Fruit fly (Drosophila melanogaster) whole organism, embryonic: ENCODE results near the gene Cys.
A peak's percentile ranks its signal among the peaks of the same experiment; 100 is the strongest.

Experiments
- Atf6 ChIP-seq: fragments of 200-800 bp; sonication (Bioruptor generic); IDR thresholded peaks from 2 replicates; pipeline ENCODE4 v1.3.6; 2022; ENCODE audit warnings: missing biosample characterization, missing genetic modification characterization
- CG11085 ChIP-seq: fragments of 200-800 bp; sonication (Bioruptor generic); IDR thresholded peaks from 2 replicates; pipeline ENCODE4 v1.3.6; 2022; ENCODE audit warnings: missing biosample characterization, missing genetic modification characterization
- CG11247 ChIP-seq: fragments of 200-800 bp; sonication (Bioruptor generic); IDR thresholded peaks from 2 replicates; pipeline ENCODE4 v1.3.6; 2022; ENCODE audit warnings: missing biosample characterization, missing genetic modification characterization
- CG12104 ChIP-seq: fragments of 200-800 bp; sonication (Bioruptor generic); optimal IDR thresholded peaks from 3 replicates; lab custom pipeline; 2016; ENCODE audit warnings: missing biosample characterization, missing genetic modification characterization
- CG12942 ChIP-seq: fragments of 200-800 bp; sonication (Bioruptor generic); optimal IDR thresholded peaks from 3 replicates; lab custom pipeline; 2016; ENCODE audit warnings: missing biosample characterization, missing genetic modification characterization
- CG14667 ChIP-seq: fragments of 200-800 bp; sonication (Bioruptor generic); IDR thresholded peaks from 2 replicates; pipeline ENCODE4 v1.3.6; 2022; ENCODE audit warnings: missing biosample characterization, missing genetic modification characterization
- CG15011 ChIP-seq: fragments of 200-800 bp; sonication (Bioruptor generic); optimal IDR thresholded peaks from 3 replicates; lab custom pipeline; 2018; ENCODE audit warnings: missing biosample characterization, mild to moderate bottlenecking, missing genetic modification characterization
- CG15479 ChIP-seq: fragments of 200-800 bp; sonication (Bioruptor generic); optimal IDR thresholded peaks from 3 replicates; lab custom pipeline; 2019; ENCODE audit warnings: missing biosample characterization, mild to moderate bottlenecking, missing genetic modification characterization, moderate library complexity
- CG17802 ChIP-seq: fragments of 200-800 bp; sonication (Bioruptor generic); optimal IDR thresholded peaks from 2 replicates; lab custom pipeline; 2018; ENCODE audit warnings: missing biosample characterization, mild to moderate bottlenecking, missing genetic modification characterization, moderate library complexity
- CG18619 ChIP-seq: fragments of 200-800 bp; sonication (Bioruptor generic); optimal IDR thresholded peaks from 3 replicates; lab custom pipeline; 2017; ENCODE audit warnings: missing biosample characterization, mild to moderate bottlenecking, missing genetic modification characterization
- CG3281 ChIP-seq: fragments of 200-800 bp; sonication (Bioruptor generic); optimal IDR thresholded peaks from 3 replicates; lab custom pipeline; 2017; ENCODE audit warnings: missing biosample characterization, mild to moderate bottlenecking, missing genetic modification characterization
- CG6175 ChIP-seq: fragments of 200-800 bp; sonication (Bioruptor generic); IDR thresholded peaks from 3 replicates; pipeline ENCODE4 v1.3.6; 2022; ENCODE audit warnings: missing biosample characterization, missing genetic modification characterization
- CG6254 ChIP-seq: fragments of 200-800 bp; sonication (Bioruptor generic); optimal IDR thresholded peaks from 3 replicates; lab custom pipeline; 2017; ENCODE audit warnings: mild to moderate bottlenecking, missing biosample characterization, missing genetic modification reagents, missing genetic modification characterization
- CG6683 ChIP-seq: fragments of 200-800 bp; sonication (Bioruptor generic); optimal IDR thresholded peaks from 2 replicates; lab custom pipeline; 2017; ENCODE audit warnings: missing biosample characterization, mild to moderate bottlenecking, missing genetic modification characterization, missing genetic modification reagents
- CG7357 ChIP-seq: fragments of 200-800 bp; sonication (Bioruptor generic); IDR thresholded peaks from 3 replicates; pipeline ENCODE4 v1.3.6; 2022; ENCODE audit warnings: missing biosample characterization, missing genetic modification characterization
- CG7556 ChIP-seq: fragments of 200-800 bp; sonication (Bioruptor generic); optimal IDR thresholded peaks from 2 replicates; lab custom pipeline; 2017; ENCODE audit warnings: missing biosample characterization, mild to moderate bottlenecking, missing genetic modification characterization
- CG7745 ChIP-seq: fragments of 200-800 bp; sonication (Bioruptor generic); optimal IDR thresholded peaks from 2 replicates; lab custom pipeline; 2018; ENCODE audit warnings: missing biosample characterization, mild to moderate bottlenecking, missing genetic modification characterization, moderate library complexity
- CG7786 ChIP-seq: fragments of 200-800 bp; sonication (Bioruptor generic); optimal IDR thresholded peaks from 2 replicates; lab custom pipeline; 2016; ENCODE audit warnings: missing biosample characterization, missing genetic modification characterization
- CG7839 ChIP-seq: fragments of 200-800 bp; sonication (Bioruptor generic); optimal IDR thresholded peaks from 3 replicates; lab custom pipeline; 2018; ENCODE audit warnings: missing biosample characterization, mild to moderate bottlenecking, missing genetic modification characterization, moderate library complexity
- CG8290 ChIP-seq, 3 experiments: fragments of 200-800 bp; sonication (Bioruptor generic); optimal IDR thresholded peaks; 2 replicates each; lab custom pipeline; 2016 to 2019; ENCODE audit warnings: missing biosample characterization in 3 of 3, missing genetic modification characterization in 3 of 3, mild to moderate bottlenecking in 2 of 3, moderate library complexity in 1 of 3
- CG9609 ChIP-seq: fragments of 200-800 bp; sonication (Bioruptor generic); optimal IDR thresholded peaks from 3 replicates; lab custom pipeline; 2016; ENCODE audit warnings: missing biosample characterization, missing genetic modification characterization
- Dek ChIP-seq: fragments of 200-800 bp; sonication (Bioruptor generic); optimal IDR thresholded peaks from 3 replicates; lab custom pipeline; 2019; ENCODE audit warnings: missing biosample characterization, mild to moderate bottlenecking, missing genetic modification characterization, moderate library complexity
- Dref ChIP-seq: fragments of 200-800 bp; sonication (Bioruptor generic); IDR thresholded peaks from 2 replicates; pipeline ENCODE4 v1.3.6; 2022; ENCODE audit warnings: missing biosample characterization, missing genetic modification characterization
- HLH3B ChIP-seq: fragments of 200-800 bp; sonication (Bioruptor generic); IDR thresholded peaks from 2 replicates; pipeline ENCODE4 v1.3.6; 2022; ENCODE audit warnings: missing biosample characterization, missing genetic modification characterization
- Hr39 ChIP-seq: fragments of >200 bp; optimal IDR thresholded peaks from 2 replicates; lab custom pipeline; 2017
- Lpt ChIP-seq: fragments of >200 bp; optimal IDR thresholded peaks from 2 replicates; lab custom pipeline; 2018; ENCODE audit warnings: missing biosample characterization, missing genetic modification characterization
- PHDP ChIP-seq: fragments of 200-800 bp; sonication (Bioruptor generic); optimal IDR thresholded peaks from 3 replicates; lab custom pipeline; 2018; ENCODE audit warnings: missing biosample characterization, mild to moderate bottlenecking, missing genetic modification characterization, moderate library complexity
- Rfx ChIP-seq: fragments of 200-800 bp; sonication (Bioruptor generic); IDR thresholded peaks from 2 replicates; pipeline ENCODE4 v1.3.6; 2022; ENCODE audit warnings: missing biosample characterization, missing genetic modification characterization
- Scr ChIP-seq: fragments of 200-800 bp; sonication (Bioruptor generic); IDR thresholded peaks from 2 replicates; pipeline ENCODE4 v1.3.6; 2022; ENCODE audit warnings: missing biosample characterization, missing genetic modification characterization; ENCODE audit not compliant: partially characterized antibody
- Sry-δ ChIP-seq: fragments of 200-800 bp; sonication (Bioruptor generic); optimal IDR thresholded peaks from 2 replicates; lab custom pipeline; 2016; ENCODE audit warnings: missing biosample characterization, missing genetic modification characterization
- aop ChIP-seq: fragments of 200-800 bp; sonication (Bioruptor generic); IDR thresholded peaks from 2 replicates; pipeline ENCODE4 v1.3.6; 2022; ENCODE audit warnings: missing biosample characterization, missing genetic modification characterization
- cas ChIP-seq: fragments of 200-800 bp; sonication (Bioruptor generic); IDR thresholded peaks from 2 replicates; pipeline ENCODE4 v1.3.6; 2022; ENCODE audit warnings: missing biosample characterization, missing genetic modification characterization
- dm ChIP-seq: fragments of 200-800 bp; sonication (Bioruptor generic); optimal IDR thresholded peaks from 3 replicates; lab custom pipeline; 2016; ENCODE audit warnings: missing biosample characterization, missing genetic modification characterization
- esg ChIP-seq: fragments of 200-800 bp; sonication (Bioruptor generic); conservative IDR thresholded peaks from 2 replicates; pipeline ENCODE4 v1.3.6; 2022; ENCODE audit warnings: missing biosample characterization, missing genetic modification characterization
- gcm ChIP-seq: fragments of 200-800 bp; sonication (Bioruptor generic); optimal IDR thresholded peaks from 2 replicates; lab custom pipeline; 2019; ENCODE audit warnings: missing biosample characterization, mild to moderate bottlenecking, missing genetic modification characterization, moderate library complexity
- gsb-n ChIP-seq: fragments of 200-800 bp; sonication (Bioruptor generic); optimal IDR thresholded peaks from 3 replicates; lab custom pipeline; 2018; ENCODE audit warnings: missing biosample characterization, mild to moderate bottlenecking, missing genetic modification characterization
- kay ChIP-seq: fragments of 200-800 bp; sonication (Bioruptor generic); optimal IDR thresholded peaks from 2 replicates; lab custom pipeline; 2016; ENCODE audit warnings: missing biosample characterization, missing genetic modification characterization
- klu ChIP-seq: fragments of 200-800 bp; sonication (Bioruptor generic); IDR thresholded peaks from 2 replicates; pipeline ENCODE4 v1.3.6; 2022; ENCODE audit warnings: missing biosample characterization, missing genetic modification characterization
- lilli ChIP-seq: fragments of 200-800 bp; sonication (Bioruptor generic); optimal IDR thresholded peaks from 3 replicates; lab custom pipeline; 2016; ENCODE audit warnings: missing biosample characterization, missing genetic modification characterization
- nerfin-2 ChIP-seq: fragments of 200-800 bp; sonication (Bioruptor generic); IDR thresholded peaks from 2 replicates; pipeline ENCODE4 v1.3.6; 2022; ENCODE audit warnings: missing biosample characterization, missing genetic modification characterization; ENCODE audit not compliant: partially characterized antibody
- pan ChIP-seq, 4 experiments: fragments of >200 bp in 3 of 4; fragments of 200-800 bp in 1 of 4; sonication (Bioruptor generic) in 1 of 4; optimal IDR thresholded peaks in 3 of 4; IDR thresholded peaks in 1 of 4; 2 replicates each; pipeline versions ENCODE4 v1.3.6 to Lab custom; 2017 to 2022; ENCODE audit warnings: missing biosample characterization in 2 of 4, missing genetic modification characterization in 2 of 4, mixed read lengths in 1 of 4
- pfk ChIP-seq: fragments of 200-800 bp; sonication (Bioruptor generic); optimal IDR thresholded peaks from 2 replicates; lab custom pipeline; 2018; ENCODE audit warnings: missing biosample characterization, mild to moderate bottlenecking, missing genetic modification characterization, moderate library complexity
- sens ChIP-seq: fragments of 200-800 bp; sonication (Bioruptor generic); peaks from one replicate; lab custom pipeline; 2016; ENCODE audit warnings: missing biosample characterization, missing genetic modification characterization
- shn ChIP-seq: fragments of 200-800 bp; sonication (Bioruptor generic); optimal IDR thresholded peaks from 3 replicates; lab custom pipeline; 2016; ENCODE audit warnings: missing biosample characterization, missing genetic modification characterization
- sna ChIP-seq: fragments of 200-800 bp; sonication (Bioruptor generic); IDR thresholded peaks from 2 replicates; pipeline ENCODE4 v1.3.6; 2022; ENCODE audit warnings: missing biosample characterization, missing genetic modification characterization; ENCODE audit not compliant: partially characterized antibody
- tgo ChIP-seq: fragments of 200-800 bp; sonication (Bioruptor generic); IDR thresholded peaks from 3 replicates; pipeline ENCODE4 v1.3.6; 2022; ENCODE audit warnings: missing biosample characterization, missing genetic modification characterization
- trem ChIP-seq: fragments of 200-800 bp; optimal IDR thresholded peaks from 3 replicates; lab custom pipeline; 2019; ENCODE audit warnings: missing biosample characterization, mild to moderate bottlenecking, missing genetic modification characterization, moderate library complexity
- wor ChIP-seq: fragments of 200-800 bp; sonication (Bioruptor generic); IDR thresholded peaks from 2 replicates; pipeline ENCODE4 v1.3.6; 2022; ENCODE audit warnings: missing biosample characterization, missing genetic modification characterization
- zfh2 ChIP-seq: fragments of 200-800 bp; sonication (Bioruptor generic); optimal IDR thresholded peaks from 2 replicates; lab custom pipeline; 2016; ENCODE audit warnings: missing biosample characterization, missing genetic modification characterization

Cys gene

dm6 chr3R:14608892-14609692 lies 39.6 kb upstream of the Cys start, which contains the start of gene CG14853 (continued):
- peak; percentile 59 for TF ChIP-seq CG3281 (GFP tag; lab: Kevin White, UChicago)
- TF ChIP-seq Dek = peak; percentile 77
- peak; percentile 70 for TF ChIP-seq lilli (GFP tag; lab: Kevin White, UChicago)
- TF ChIP-seq CG6683 (GFP tag; lab: Kevin White, UChicago) = peak; percentile 29
- TF ChIP-seq gsb-n = peak; percentile 29
- no peak for TF ChIP-seq CG9609 (GFP tag; lab: Kevin White, UChicago)
- TF ChIP-seq sens (GFP tag; lab: Kevin White, UChicago) = peak; percentile 86
- TF ChIP-seq CG8290 (GFP tag; optimal IDR thresholded peaks at IDR 0.05; lab: Kevin White, UChicago) = peak; percentile 15
- peak; percentile 50 to 82 for TF ChIP-seq CG8290 (tag; optimal IDR thresholded peaks at IDR 0.05; lab: Kevin White, UChicago)
- peak; percentile 1 for TF ChIP-seq CG15479
- TF ChIP-seq CG12104 (GFP tag; lab: Kevin White, UChicago) = peak; percentile 38
- TF ChIP-seq shn (GFP tag; lab: Kevin White, UChicago) = peak; percentile 9
- peak; percentile 44; the same call in 1 of the 2 replicates for TF ChIP-seq klu (GFP tag; lab: Robert Waterston, UW)
- no peak for TF ChIP-seq nerfin-2 (GFP tag; lab: Robert Waterston, UW)
- peak; percentile 49; the same call in 1 of the 2 replicates for TF ChIP-seq aop (GFP tag; lab: Robert Waterston, UW)
- TF ChIP-seq Rfx (GFP tag; lab: Robert Waterston, UW) = peak; percentile 4; the same call in 1 of the 2 replicates
- peak; percentile 54 for TF ChIP-seq CG15011
- no peak for TF ChIP-seq Lpt (GFP tag; lab: Kevin White, UChicago)
- TF ChIP-seq CG14667 (GFP tag; lab: Robert Waterston, UW) = peak; percentile 72
- 0 out of 2 replicates have a peak, but pooled peaks have one; percentile 21 for TF ChIP-seq cas (GFP tag; lab: Robert Waterston, UW)
- TF ChIP-seq CG11085 (GFP tag; lab: Robert Waterston, UW) = peak; percentile 14; the same call in 1 of the 2 replicates
- TF ChIP-seq Dref (GFP tag; lab: Robert Waterston, UW) = no peak
- peak; percentile 71; the same call in 2 of the 3 replicates for TF ChIP-seq tgo (GFP tag; lab: Robert Waterston, UW)
- peak; percentile 18 for TF ChIP-seq trem
- no peak for TF ChIP-seq zfh2 (GFP tag; lab: Kevin White, UChicago)
- TF ChIP-seq sna (GFP tag; lab: Robert Waterston, UW) = no peak
- TF ChIP-seq Scr (GFP tag; lab: Robert Waterston, UW) = no peak
- TF ChIP-seq pan (optimal IDR thresholded peaks at IDR 0.05; lab: Kevin White, UChicago) = no peak
- TF ChIP-seq pan (GFP tag; optimal IDR thresholded peaks at IDR 0.05 in 1 of 2, IDR thresholded peaks at IDR 0.05 in 1 of 2) = peak in 1 of 2 experiments; percentile 87
- TF ChIP-seq esg = peak; percentile 83
- TF ChIP-seq CG18619 (GFP tag; lab: Kevin White, UChicago) = peak; percentile 73
- TF ChIP-seq wor (GFP tag; lab: Robert Waterston, UW) = peak; percentile 81
- peak; percentile 54 for TF ChIP-seq HLH3B (GFP tag; lab: Robert Waterston, UW)
- TF ChIP-seq gcm = peak; percentile 71
- peak; percentile 59 for TF ChIP-seq kay (GFP tag; lab: Kevin White, UChicago)
- TF ChIP-seq CG7839 (tag; lab: Kevin White, UChicago) = peak; percentile 93
- peak; percentile 88 for TF ChIP-seq Atf6
- TF ChIP-seq CG6254 (GFP tag; lab: Kevin White, UChicago) = peak; percentile 63
- peak; percentile 72 for TF ChIP-seq CG7556 (GFP tag; lab: Kevin White, UChicago)
- TF ChIP-seq Sry-δ (GFP tag; lab: Kevin White, UChicago) = no peak
- TF ChIP-seq pfk (GFP tag; lab: Kevin White, UChicago) = peak; percentile 65
- no peak for TF ChIP-seq Hr39
- no peak for TF ChIP-seq CG7745 (tag; lab: Kevin White, UChicago)
- no peak for TF ChIP-seq dm (GFP tag; lab: Kevin White, UChicago)
- TF ChIP-seq CG17802 (tag; lab: Kevin White, UChicago) = no peak
- peak; percentile 71 for TF ChIP-seq CG12942
- TF ChIP-seq CG11247 (GFP tag; lab: Robert Waterston, UW) = peak; percentile 46
- TF ChIP-seq CG7786 (GFP tag; lab: Kevin White, UChicago) = no peak
- TF ChIP-seq PHDP (tag; lab: Kevin White, UChicago) = peak; percentile 94
- no peak for TF ChIP-seq CG6175 (GFP tag; lab: Robert Waterston, UW)
- no peak for TF ChIP-seq CG7357
